Fruit fly (Drosophila melanogaster) whole organism, embryonic: ENCODE results near the gene CG31388.
A peak's percentile ranks its signal among the peaks of the same experiment; 100 is the strongest.

Experiments
- Atf-2 ChIP-seq: fragments of 200-800 bp; sonication (Bioruptor generic); optimal IDR thresholded peaks from 2 replicates; lab custom pipeline; 2016; ENCODE audit warnings: missing biosample characterization, missing genetic modification characterization
- CG10267 ChIP-seq: fragments of 200-800 bp; sonication (Bioruptor generic); optimal IDR thresholded peaks from 2 replicates; lab custom pipeline; 2018; ENCODE audit warnings: missing biosample characterization, mild to moderate bottlenecking, missing genetic modification characterization, moderate library complexity
- CG10274 ChIP-seq: fragments of 200-800 bp; sonication (Bioruptor generic); optimal IDR thresholded peaks from 3 replicates; lab custom pipeline; 2017; ENCODE audit warnings: missing biosample characterization, mild to moderate bottlenecking, missing genetic modification characterization
- CG11085 ChIP-seq: fragments of 200-800 bp; sonication (Bioruptor generic); IDR thresholded peaks from 2 replicates; pipeline ENCODE4 v1.3.6; 2022; ENCODE audit warnings: missing biosample characterization, missing genetic modification characterization
- CG12155 ChIP-seq: fragments of 200-800 bp; sonication (Bioruptor generic); optimal IDR thresholded peaks from 3 replicates; lab custom pipeline; 2016; ENCODE audit warnings: missing biosample characterization, missing genetic modification characterization
- CG1233 ChIP-seq: fragments of 200-800 bp; sonication (Bioruptor generic); optimal IDR thresholded peaks from 4 replicates; lab custom pipeline; 2018; ENCODE audit warnings: missing biosample characterization, mild to moderate bottlenecking, missing genetic modification characterization
- CG12659 ChIP-seq: fragments of 200-800 bp; sonication (Bioruptor generic); optimal IDR thresholded peaks from 3 replicates; lab custom pipeline; 2017; ENCODE audit warnings: mild to moderate bottlenecking, missing biosample characterization, missing genetic modification reagents, missing genetic modification characterization
- CG15514 ChIP-seq: fragments of 200-800 bp; sonication (Bioruptor generic); optimal IDR thresholded peaks from 3 replicates; lab custom pipeline; 2017; ENCODE audit warnings: missing biosample characterization, missing genetic modification characterization, mild to moderate bottlenecking, moderate library complexity, missing genetic modification reagents
- CG1603 ChIP-seq: fragments of 200-800 bp; sonication (Bioruptor generic); optimal IDR thresholded peaks from 2 replicates; lab custom pipeline; 2019; ENCODE audit warnings: missing biosample characterization, mild to moderate bottlenecking, missing genetic modification characterization, moderate library complexity
- CG16815 ChIP-seq: fragments of 200-800 bp; sonication (Bioruptor generic); optimal IDR thresholded peaks from 3 replicates; lab custom pipeline; 2017; ENCODE audit warnings: missing biosample characterization, mild to moderate bottlenecking, missing genetic modification characterization
- CG17186 ChIP-seq: fragments of 200-800 bp; sonication (Bioruptor generic); optimal IDR thresholded peaks from 3 replicates; lab custom pipeline; 2017; ENCODE audit warnings: missing biosample characterization, missing genetic modification reagents, missing genetic modification characterization
- CG18599 ChIP-seq: fragments of 200-800 bp; sonication (Bioruptor generic); optimal IDR thresholded peaks from 3 replicates; lab custom pipeline; 2017; ENCODE audit warnings: missing biosample characterization, missing genetic modification characterization, mild to moderate bottlenecking, moderate library complexity, missing genetic modification reagents
- CG30020 ChIP-seq: fragments of 200-800 bp; optimal IDR thresholded peaks from 2 replicates; lab custom pipeline; 2019; ENCODE audit warnings: missing biosample characterization, mild to moderate bottlenecking, missing genetic modification characterization, moderate library complexity
- CG31365 ChIP-seq: fragments of 200-800 bp; sonication (Bioruptor generic); optimal IDR thresholded peaks from 2 replicates; lab custom pipeline; 2018; ENCODE audit warnings: missing biosample characterization, mild to moderate bottlenecking, missing genetic modification characterization
- CG6791 ChIP-seq: fragments of 200-800 bp; sonication (Bioruptor generic); IDR thresholded peaks from 3 replicates; pipeline ENCODE4 v1.3.6; 2022; ENCODE audit warnings: missing biosample characterization, missing genetic modification characterization; ENCODE audit not compliant: partially characterized antibody
- CG8089 ChIP-seq: fragments of 200-800 bp; sonication (Bioruptor generic); optimal IDR thresholded peaks from 3 replicates; lab custom pipeline; 2016; ENCODE audit warnings: missing biosample characterization, missing genetic modification characterization
- CoRest ChIP-seq: fragments of 200-800 bp; sonication (Bioruptor generic); optimal IDR thresholded peaks from 3 replicates; lab custom pipeline; 2018; ENCODE audit warnings: missing biosample characterization, mild to moderate bottlenecking, missing genetic modification characterization, moderate library complexity
- D19B ChIP-seq: fragments of 200-800 bp; sonication (Bioruptor generic); optimal IDR thresholded peaks from 2 replicates; lab custom pipeline; 2017; ENCODE audit warnings: missing biosample characterization, mild to moderate bottlenecking, missing genetic modification characterization
- Dip3 ChIP-seq: fragments of 200-800 bp; sonication (Bioruptor generic); optimal IDR thresholded peaks from 3 replicates; lab custom pipeline; 2016; ENCODE audit warnings: missing biosample characterization, missing genetic modification characterization
- Ets97D ChIP-seq: fragments of 200-800 bp; sonication (Bioruptor generic); optimal IDR thresholded peaks from 3 replicates; lab custom pipeline; 2016; ENCODE audit warnings: missing biosample characterization, missing genetic modification characterization
- MBD-R2 ChIP-seq: fragments of 200-800 bp; sonication (Bioruptor generic); IDR thresholded peaks from 2 replicates; pipeline ENCODE4 v1.3.6; 2022; ENCODE audit warnings: missing biosample characterization, missing genetic modification characterization
- MESR4 ChIP-seq: fragments of 200-800 bp; sonication (Bioruptor generic); optimal IDR thresholded peaks from 2 replicates; lab custom pipeline; 2018; ENCODE audit warnings: missing biosample characterization, mild to moderate bottlenecking, missing genetic modification characterization, moderate library complexity
- Nf-YC ChIP-seq: fragments of 200-800 bp; optimal IDR thresholded peaks from 3 replicates; lab custom pipeline; 2019; ENCODE audit warnings: missing biosample characterization, mild to moderate bottlenecking, missing genetic modification characterization, moderate library complexity
- Oli ChIP-seq: fragments of 200-800 bp; sonication (Bioruptor generic); optimal IDR thresholded peaks from 2 replicates; lab custom pipeline; 2018; ENCODE audit warnings: missing biosample characterization, mild to moderate bottlenecking, missing genetic modification characterization, moderate library complexity
- Opbp ChIP-seq: fragments of 200-800 bp; sonication (Bioruptor generic); IDR thresholded peaks from 3 replicates; pipeline ENCODE4 v1.3.6; 2022; ENCODE audit warnings: missing biosample characterization, missing genetic modification characterization; ENCODE audit not compliant: partially characterized antibody
- Ssrp ChIP-seq: fragments of 200-800 bp; sonication (Bioruptor generic); optimal IDR thresholded peaks from 2 replicates; lab custom pipeline; 2018; ENCODE audit warnings: missing biosample characterization, mild to moderate bottlenecking, missing genetic modification characterization, moderate library complexity
- Trl ChIP-seq, 3 experiments: fragments of >200 bp in 2 of 3; fragments of 200-800 bp in 1 of 3; sonication (Bioruptor generic) in 1 of 3; optimal IDR thresholded peaks; 2 replicates in 1 of 3; 3 replicates in 2 of 3; lab custom pipeline; 2016 to 2017; ENCODE audit warnings: missing biosample characterization in 1 of 3, missing genetic modification characterization in 1 of 3
- YL-1 ChIP-seq: fragments of 200-800 bp; sonication (Bioruptor generic); optimal IDR thresholded peaks from 3 replicates; lab custom pipeline; 2017; ENCODE audit warnings: missing biosample characterization, mild to moderate bottlenecking, missing genetic modification characterization
- ac ChIP-seq: fragments of 200-800 bp; sonication (Bioruptor generic); optimal IDR thresholded peaks from 3 replicates; lab custom pipeline; 2017; ENCODE audit warnings: missing biosample characterization, mild to moderate bottlenecking, missing genetic modification characterization
- chm ChIP-seq: fragments of 200-800 bp; sonication (Bioruptor generic); IDR thresholded peaks from 2 replicates; pipeline ENCODE4 v1.3.6; 2022; ENCODE audit warnings: missing biosample characterization, missing genetic modification characterization
- crol ChIP-seq: fragments of 200-800 bp; sonication (Bioruptor generic); IDR thresholded peaks from 2 replicates; pipeline ENCODE4 v1.3.6; 2022; ENCODE audit warnings: missing biosample characterization, missing genetic modification characterization
- ftz-f1 ChIP-seq: fragments of 200-800 bp; sonication (Bioruptor generic); optimal IDR thresholded peaks from 2 replicates; lab custom pipeline; 2016; ENCODE audit warnings: missing biosample characterization, missing genetic modification characterization
- ken ChIP-seq: fragments of 200-800 bp; sonication (Bioruptor generic); IDR thresholded peaks from 3 replicates; pipeline ENCODE4 v1.3.6; 2022; ENCODE audit warnings: missing biosample characterization, missing genetic modification characterization
- nerfin-2 ChIP-seq: fragments of 200-800 bp; sonication (Bioruptor generic); IDR thresholded peaks from 2 replicates; pipeline ENCODE4 v1.3.6; 2022; ENCODE audit warnings: missing biosample characterization, missing genetic modification characterization; ENCODE audit not compliant: partially characterized antibody
- pfk ChIP-seq: fragments of 200-800 bp; sonication (Bioruptor generic); optimal IDR thresholded peaks from 2 replicates; lab custom pipeline; 2018; ENCODE audit warnings: missing biosample characterization, mild to moderate bottlenecking, missing genetic modification characterization, moderate library complexity
- phol ChIP-seq: fragments of 200-800 bp; sonication (Bioruptor generic); optimal IDR thresholded peaks from 3 replicates; lab custom pipeline; 2018; ENCODE audit warnings: missing biosample characterization, mild to moderate bottlenecking, missing genetic modification characterization, moderate library complexity
- pros ChIP-seq: fragments of 200-800 bp; sonication (Bioruptor generic); optimal IDR thresholded peaks from 3 replicates; lab custom pipeline; 2019; ENCODE audit warnings: missing biosample characterization, mild to moderate bottlenecking, missing genetic modification characterization, moderate library complexity
- seq ChIP-seq: fragments of 200-800 bp; sonication (Bioruptor generic); IDR thresholded peaks from 2 replicates; pipeline ENCODE4 v1.3.6; 2022; ENCODE audit warnings: missing biosample characterization, missing genetic modification characterization
- tio ChIP-seq: fragments of 200-800 bp; sonication (Bioruptor generic); optimal IDR thresholded peaks from 2 replicates; lab custom pipeline; 2017; ENCODE audit warnings: missing biosample characterization, missing genetic modification characterization, inconsistent platforms
- unpg ChIP-seq: fragments of 200-800 bp; sonication (Bioruptor generic); optimal IDR thresholded peaks from 3 replicates; lab custom pipeline; 2018; ENCODE audit warnings: missing biosample characterization, mild to moderate bottlenecking, missing genetic modification characterization, moderate library complexity
- wek ChIP-seq: fragments of 200-800 bp; sonication (Bioruptor generic); optimal IDR thresholded peaks from 3 replicates; lab custom pipeline; 2018; ENCODE audit warnings: missing biosample characterization, mild to moderate bottlenecking, missing genetic modification characterization, moderate library complexity
- yki ChIP-seq: fragments of >200 bp; optimal IDR thresholded peaks from 3 replicates; lab custom pipeline; 2018

Gene CG31388

dm6 chr3R:11234918-11235371, 2.7 kb upstream of the CG31388 start, which contains the start of the genes Arfip and CG17721 (continued):
- no peak for TF ChIP-seq tio (GFP tag; lab: Kevin White, UChicago)
- TF ChIP-seq pros (GFP tag; lab: Kevin White, UChicago): no peak
- no peak for TF ChIP-seq chm (GFP tag; lab: Robert Waterston, UW)
- peak; percentile 67 for TF ChIP-seq CG1603 (tag; lab: Kevin White, UChicago)
- no peak for TF ChIP-seq CG12155
- no peak for TF ChIP-seq Ssrp (tag; lab: Kevin White, UChicago)
- no peak for TF ChIP-seq wek (GFP tag; lab: Kevin White, UChicago)
- TF ChIP-seq CG30020: peak; percentile 62
- TF ChIP-seq CG11085: no peak
- TF ChIP-seq CG8089 (GFP tag; lab: Kevin White, UChicago): no peak
- no peak for TF ChIP-seq Trl (optimal IDR thresholded peaks at IDR 0.05; lab: Kevin White, UChicago)
- no peak for TF ChIP-seq Trl (GFP tag; optimal IDR thresholded peaks at IDR 0.05; lab: Kevin White, UChicago)
- TF ChIP-seq CoRest (tag; lab: Kevin White, UChicago): peak; percentile 52
- TF ChIP-seq yki: no peak
- no peak for TF ChIP-seq D19B
- no peak for TF ChIP-seq ftz-f1 (GFP tag; lab: Kevin White, UChicago)
- TF ChIP-seq YL-1 (GFP tag; lab: Kevin White, UChicago): peak; percentile 55
- no peak for TF ChIP-seq crol (GFP tag; lab: Robert Waterston, UW)
- peak; percentile 81 for TF ChIP-seq CG12659 (GFP tag; lab: Kevin White, UChicago)
- peak; percentile 26 for TF ChIP-seq Nf-YC
- TF ChIP-seq ac: no peak
- no peak for TF ChIP-seq CG6791 (GFP tag; lab: Robert Waterston, UW)
- TF ChIP-seq seq (GFP tag; lab: Robert Waterston, UW): no peak
- no peak for TF ChIP-seq CG10274 (GFP tag; lab: Kevin White, UChicago)
- no peak for TF ChIP-seq Atf-2 (GFP tag; lab: Kevin White, UChicago)
- no peak for TF ChIP-seq Oli (tag; lab: Kevin White, UChicago)
- TF ChIP-seq CG16815 (GFP tag; lab: Kevin White, UChicago): no peak
- peak; percentile 53 for TF ChIP-seq Ets97D (GFP tag; lab: Kevin White, UChicago)
- TF ChIP-seq CG15514 (GFP tag; lab: Kevin White, UChicago): peak; percentile 57
- peak; percentile 89 for TF ChIP-seq CG31365 (tag; lab: Kevin White, UChicago)
- no peak for TF ChIP-seq unpg (GFP tag; lab: Kevin White, UChicago)
- TF ChIP-seq CG18599 (GFP tag; lab: Kevin White, UChicago): no peak
- TF ChIP-seq MESR4 (GFP tag; lab: Kevin White, UChicago): peak; percentile 73
- peak; percentile 7 for TF ChIP-seq phol (tag; lab: Kevin White, UChicago)
- no peak for TF ChIP-seq ken
- peak; percentile 16 for TF ChIP-seq CG10267 (tag; lab: Kevin White, UChicago)
- peak; percentile 31 for TF ChIP-seq CG17186
- TF ChIP-seq pfk (GFP tag; lab: Kevin White, UChicago): peak; percentile 96
- peak; percentile 46; the same call in 2 of the 3 replicates for TF ChIP-seq Opbp (GFP tag; lab: Robert Waterston, UW)
- no peak for TF ChIP-seq nerfin-2 (GFP tag; lab: Robert Waterston, UW)
- TF ChIP-seq MBD-R2 (GFP tag; lab: Robert Waterston, UW): peak; percentile 89
- no peak for TF ChIP-seq Dip3
- no peak for TF ChIP-seq CG1233
